Fruit fly (Drosophila melanogaster): ENCODE data around the gene GILT2.

The GILT2 gene

DNA sequence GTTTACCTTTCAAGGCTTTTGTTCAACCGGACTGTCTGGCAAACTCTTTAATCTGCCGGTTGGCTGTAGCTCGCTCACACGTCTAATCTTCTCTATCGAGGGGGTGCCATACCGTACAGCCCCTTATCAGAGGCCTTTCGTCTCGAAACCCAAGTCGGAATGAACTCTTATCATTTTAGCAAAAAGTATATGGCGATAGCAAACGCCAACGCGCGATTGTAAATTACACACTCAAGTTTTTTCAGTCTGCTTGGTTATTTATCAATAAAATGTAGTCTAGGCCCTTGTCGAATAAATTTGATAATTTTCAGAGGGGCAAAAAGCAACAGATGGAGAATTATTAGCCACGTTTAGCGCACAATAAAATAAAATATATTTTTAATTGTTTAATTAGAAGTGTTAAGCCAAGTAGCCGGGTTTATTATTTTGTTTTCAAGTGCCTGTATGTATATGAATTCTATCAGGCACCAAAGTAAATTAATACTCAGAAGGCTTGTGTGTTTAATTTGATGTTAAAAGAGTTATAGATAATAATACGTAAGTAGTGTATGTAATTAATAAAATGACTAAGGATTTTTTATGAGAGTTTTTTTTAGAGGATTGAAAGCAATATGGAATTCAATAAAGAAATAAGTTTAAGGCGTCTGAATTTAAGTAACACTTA, 46.3 kb downstream of the GILT2 start:
- TF ChIP-seq Sp1 (GFP tag; optimal IDR thresholded peaks at IDR 0.05) = no peak
- peak; percentile 12 for TF ChIP-seq h (GFP tag; optimal IDR thresholded peaks at IDR 0.05)
- TF ChIP-seq Myc (optimal IDR thresholded peaks at IDR 0.05) = no peak
- peak; percentile 80 for TF ChIP-seq CrebA (GFP tag; optimal IDR thresholded peaks at IDR 0.05; ENCODE audit: borderline replicate concordance)
- TF ChIP-seq brk (GFP tag; optimal IDR thresholded peaks at IDR 0.05) = peak; percentile 42
- peak; percentile 31 for TF ChIP-seq Vsx2 (GFP tag; optimal IDR thresholded peaks at IDR 0.05; ENCODE audit: partially characterized antibody)
- TF ChIP-seq Rel (GFP tag; optimal IDR thresholded peaks at IDR 0.05) = no peak
- TF ChIP-seq Rel (tag; optimal IDR thresholded peaks at IDR 0.05) = peak; percentile 42
- TF ChIP-seq sage (GFP tag; optimal IDR thresholded peaks at IDR 0.05) = peak; percentile 7
- TF ChIP-seq pan (optimal IDR thresholded peaks at IDR 0.05) = no peak
- TF ChIP-seq br (GFP tag; optimal IDR thresholded peaks at IDR 0.05) = peak; percentile 55

DNA sequence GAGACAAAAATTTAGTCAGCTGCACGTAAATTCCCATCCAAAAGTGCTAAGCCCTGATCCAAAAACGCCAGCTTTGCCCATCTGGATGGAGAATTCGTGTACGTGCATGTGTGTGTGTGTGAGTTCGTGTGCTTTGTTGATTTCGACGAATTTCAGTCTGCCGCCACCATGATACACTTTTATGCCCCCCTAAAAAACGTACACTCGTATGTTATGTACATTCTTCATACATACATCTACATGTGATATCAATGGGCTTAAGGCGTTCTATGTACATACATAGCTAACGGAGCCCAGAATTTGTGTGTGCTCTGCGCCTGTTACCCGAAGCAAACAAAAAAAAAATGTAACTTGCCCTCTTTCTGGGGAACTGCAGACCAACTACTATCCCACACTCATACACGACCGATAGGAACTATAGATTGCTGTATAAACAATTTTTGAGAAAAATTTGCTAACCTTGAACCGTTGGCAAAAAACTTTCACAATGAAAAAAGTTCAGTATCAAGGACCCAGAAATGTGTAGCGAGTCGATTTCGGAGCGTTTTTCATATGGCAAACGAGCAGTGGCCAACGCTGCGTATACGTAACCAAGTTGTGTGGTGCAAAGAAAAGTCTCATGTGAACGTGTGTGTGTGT, 47.1 kb downstream of the GILT2 start:
- TF ChIP-seq Rel (GFP tag; optimal IDR thresholded peaks at IDR 0.05) (no peak), Rel (tag; optimal IDR thresholded peaks at IDR 0.05) (peak; percentile 85), Hnf4 (GFP tag; optimal IDR thresholded peaks at IDR 0.05) (peak; percentile 0), GATAd (GFP tag; optimal IDR thresholded peaks at IDR 0.05) (no peak), CG32264 (GFP tag; optimal IDR thresholded peaks at IDR 0.05) (no peak), Hr83 (GFP tag; optimal IDR thresholded peaks at IDR 0.05; ENCODE audit: poor library complexity, severe bottlenecking) (peak; percentile 21), Sp1 (GFP tag; optimal IDR thresholded peaks at IDR 0.05) (peak; percentile 8), CrebA (GFP tag; optimal IDR thresholded peaks at IDR 0.05; ENCODE audit: borderline replicate concordance) (peak; percentile 44), OdsH (GFP tag; optimal IDR thresholded peaks at IDR 0.05) (peak; percentile 43), h (GFP tag; optimal IDR thresholded peaks at IDR 0.05) (peak; percentile 62), br (GFP tag; optimal IDR thresholded peaks at IDR 0.05) (peak; percentile 42)

DNA sequence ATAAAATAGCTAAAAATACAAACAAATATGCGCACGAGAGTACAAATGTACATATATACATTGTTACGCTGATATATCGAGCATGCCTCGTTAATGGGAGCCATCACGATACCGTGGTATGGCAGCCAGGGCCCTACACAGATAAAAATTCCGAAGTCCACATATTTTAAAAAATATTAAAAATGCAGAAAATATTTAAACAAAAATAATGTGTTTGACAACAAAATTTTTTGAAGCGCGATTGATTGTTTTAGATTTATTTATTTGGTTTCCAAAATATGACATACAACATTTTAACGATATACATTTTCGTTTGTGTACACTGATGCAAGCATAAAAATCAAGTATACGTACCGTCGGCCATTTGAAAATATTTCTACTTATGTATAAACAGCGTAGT, 48.0 kb downstream of the GILT2 start:
- TF ChIP-seq sage (GFP tag; optimal IDR thresholded peaks at IDR 0.05) (peak; percentile 48), Hr83 (GFP tag; optimal IDR thresholded peaks at IDR 0.05; ENCODE audit: poor library complexity, severe bottlenecking) (no peak), woc (GFP tag; optimal IDR thresholded peaks at IDR 0.05) (peak; percentile 26), psq (GFP tag; optimal IDR thresholded peaks at IDR 0.05) (peak; percentile 58), fru (GFP tag; optimal IDR thresholded peaks at IDR 0.05) (peak; percentile 81), br (GFP tag; optimal IDR thresholded peaks at IDR 0.05) (peak; percentile 71), rgr (GFP tag; optimal IDR thresholded peaks at IDR 0.05) (peak; percentile 82), ey (GFP tag; optimal IDR thresholded peaks at IDR 0.05) (peak; percentile 68), Sp1 (GFP tag; optimal IDR thresholded peaks at IDR 0.05) (peak; percentile 57), dmrt93B (GFP tag; optimal IDR thresholded peaks at IDR 0.05) (peak; percentile 8), CrebA (GFP tag; optimal IDR thresholded peaks at IDR 0.05; ENCODE audit: borderline replicate concordance) (no peak), Jra (GFP tag; optimal IDR thresholded peaks at IDR 0.05) (peak; percentile 19), foxo (GFP tag; optimal IDR thresholded peaks at IDR 0.05) (peak in 1 of 2 experiments; percentile 82), HLH106 (tag; optimal IDR thresholded peaks at IDR 0.05) (peak; percentile 54), Hnf4 (GFP tag; optimal IDR thresholded peaks at IDR 0.05) (peak; percentile 55), OdsH (GFP tag; optimal IDR thresholded peaks at IDR 0.05) (peak; percentile 83), Rel (GFP tag; optimal IDR thresholded peaks at IDR 0.05) (peak; percentile 8), Rel (tag; optimal IDR thresholded peaks at IDR 0.05) (no peak), h (GFP tag; optimal IDR thresholded peaks at IDR 0.05) (peak; percentile 83), CG32264 (GFP tag; optimal IDR thresholded peaks at IDR 0.05) (peak; percentile 45), tai (GFP tag; optimal IDR thresholded peaks at IDR 0.05) (no peak), dl (GFP tag; optimal IDR thresholded peaks at IDR 0.05; ENCODE audit: insufficient read depth in 1 of 2, partially characterized antibody in 2 of 2) (no peak), sv (GFP tag; optimal IDR thresholded peaks at IDR 0.05) (peak; percentile 85), Mio (GFP tag; optimal IDR thresholded peaks at IDR 0.05) (no peak), brk (GFP tag; optimal IDR thresholded peaks at IDR 0.05) (peak; percentile 55)

dm6 chr3R:23727657-23728056, 49.0 kb downstream of the GILT2 start:
- TF ChIP-seq CG32264 (GFP tag; optimal IDR thresholded peaks at IDR 0.05) = no peak
- TF ChIP-seq fru (GFP tag; optimal IDR thresholded peaks at IDR 0.05) = no peak
- peak; percentile 23 for TF ChIP-seq CrebA (GFP tag; optimal IDR thresholded peaks at IDR 0.05; ENCODE audit: borderline replicate concordance)
- TF ChIP-seq Dif (GFP tag; optimal IDR thresholded peaks at IDR 0.05; ENCODE audit: partially characterized antibody) = no peak

Measured in whole organism, wandering third instar larva.